Fruit fly (Drosophila melanogaster) whole organism, embryonic: ENCODE results near the gene Mvb12.

ENCODE experiments used
- ATbp ChIP-seq: fragments of 200-800 bp; sonication (Bioruptor generic); optimal IDR thresholded peaks from 2 replicates; lab custom pipeline; 2017; ENCODE audit warnings: missing biosample characterization, mild to moderate bottlenecking, missing genetic modification characterization, missing genetic modification reagents
- CG11247 ChIP-seq: fragments of 200-800 bp; sonication (Bioruptor generic); IDR thresholded peaks from 2 replicates; pipeline ENCODE4 v1.3.6; 2022; ENCODE audit warnings: missing biosample characterization, missing genetic modification characterization
- CG12071 ChIP-seq: fragments of 200-800 bp; sonication (Bioruptor generic); optimal IDR thresholded peaks from 3 replicates; lab custom pipeline; 2018; ENCODE audit warnings: missing biosample characterization, mild to moderate bottlenecking, missing genetic modification characterization
- CG12299 ChIP-seq: fragments of 200-800 bp; sonication (Bioruptor generic); optimal IDR thresholded peaks from 2 replicates; lab custom pipeline; 2018; ENCODE audit warnings: missing biosample characterization, mild to moderate bottlenecking, missing genetic modification characterization
- CG13287 ChIP-seq: fragments of 200-800 bp; sonication (Bioruptor generic); IDR thresholded peaks from 2 replicates; pipeline ENCODE4 v1.3.6; 2022; ENCODE audit warnings: missing biosample characterization, missing genetic modification characterization; ENCODE audit not compliant: partially characterized antibody
- CG1529 ChIP-seq: fragments of 200-800 bp; sonication (Bioruptor generic); optimal IDR thresholded peaks from 3 replicates; lab custom pipeline; 2018; ENCODE audit warnings: missing biosample characterization, missing genetic modification characterization
- CG15514 ChIP-seq: fragments of 200-800 bp; sonication (Bioruptor generic); optimal IDR thresholded peaks from 3 replicates; lab custom pipeline; 2017; ENCODE audit warnings: missing biosample characterization, missing genetic modification characterization, mild to moderate bottlenecking, moderate library complexity, missing genetic modification reagents
- CG2120 ChIP-seq: fragments of 200-800 bp; sonication (Bioruptor generic); optimal IDR thresholded peaks from 3 replicates; lab custom pipeline; 2016; ENCODE audit warnings: missing biosample characterization, missing genetic modification characterization
- CG2129 ChIP-seq: fragments of 200-800 bp; sonication (Bioruptor generic); IDR thresholded peaks from 2 replicates; pipeline ENCODE4 v1.3.6; 2022; ENCODE audit warnings: missing biosample characterization, missing genetic modification characterization; ENCODE audit not compliant: partially characterized antibody
- CG2202 ChIP-seq: fragments of 200-800 bp; sonication (Bioruptor generic); optimal IDR thresholded peaks from 2 replicates; lab custom pipeline; 2018; ENCODE audit warnings: missing biosample characterization, mild to moderate bottlenecking, missing genetic modification characterization
- CG32772 ChIP-seq: fragments of 200-800 bp; sonication (Bioruptor generic); IDR thresholded peaks from 2 replicates; pipeline ENCODE4 v1.3.6; 2022; ENCODE audit warnings: missing biosample characterization, missing genetic modification characterization
- CG34376 ChIP-seq: fragments of 200-800 bp; sonication (Bioruptor generic); optimal IDR thresholded peaks from 2 replicates; lab custom pipeline; 2018; ENCODE audit warnings: missing biosample characterization, mild to moderate bottlenecking, missing genetic modification characterization
- CG6654 ChIP-seq: fragments of 200-800 bp; sonication (Bioruptor generic); optimal IDR thresholded peaks from 2 replicates; lab custom pipeline; 2017; ENCODE audit warnings: missing biosample characterization, mild to moderate bottlenecking, missing genetic modification characterization
- CG6765 ChIP-seq: fragments of 200-800 bp; sonication (Bioruptor generic); optimal IDR thresholded peaks from 3 replicates; lab custom pipeline; 2017; ENCODE audit warnings: missing biosample characterization, mild to moderate bottlenecking, missing genetic modification characterization
- CG7745 ChIP-seq: fragments of 200-800 bp; sonication (Bioruptor generic); optimal IDR thresholded peaks from 2 replicates; lab custom pipeline; 2018; ENCODE audit warnings: missing biosample characterization, mild to moderate bottlenecking, missing genetic modification characterization, moderate library complexity
- CG8089 ChIP-seq: fragments of 200-800 bp; sonication (Bioruptor generic); optimal IDR thresholded peaks from 3 replicates; lab custom pipeline; 2016; ENCODE audit warnings: missing biosample characterization, missing genetic modification characterization
- CHES-1-like ChIP-seq: fragments of 200-800 bp; sonication (Bioruptor generic); optimal IDR thresholded peaks from 2 replicates; lab custom pipeline; 2016; ENCODE audit warnings: missing biosample characterization, missing genetic modification characterization
- Camta ChIP-seq: fragments of 200-800 bp; sonication (Bioruptor generic); optimal IDR thresholded peaks from 2 replicates; lab custom pipeline; 2016; ENCODE audit warnings: missing biosample characterization, missing genetic modification characterization
- E2f2 ChIP-seq: fragments of 200-800 bp; sonication (Bioruptor generic); IDR thresholded peaks from 2 replicates; pipeline ENCODE4 v1.3.6; 2022; ENCODE audit warnings: missing biosample characterization, missing genetic modification characterization
- Fer3 ChIP-seq: fragments of 200-800 bp; sonication (Bioruptor generic); optimal IDR thresholded peaks from 2 replicates; lab custom pipeline; 2018; ENCODE audit warnings: missing biosample characterization, mild to moderate bottlenecking, missing genetic modification characterization, moderate library complexity
- HmgZ ChIP-seq: fragments of 200-800 bp; sonication (Bioruptor generic); optimal IDR thresholded peaks from 2 replicates; lab custom pipeline; 2018; ENCODE audit warnings: missing biosample characterization, mild to moderate bottlenecking, missing genetic modification characterization
- Med ChIP-seq: fragments of 200-800 bp; sonication (Bioruptor generic); peaks from one replicate; lab custom pipeline; 2016; ENCODE audit warnings: missing biosample characterization, missing genetic modification characterization, mild to moderate bottlenecking, inconsistent platforms, moderate library complexity
- Meics ChIP-seq: fragments of 200-800 bp; sonication (Bioruptor generic); optimal IDR thresholded peaks from 2 replicates; lab custom pipeline; 2017; ENCODE audit warnings: missing biosample characterization, mild to moderate bottlenecking, missing genetic modification characterization
- NfI ChIP-seq: fragments of 200-800 bp; sonication (Bioruptor generic); optimal IDR thresholded peaks from 3 replicates; lab custom pipeline; 2018; ENCODE audit warnings: missing biosample characterization, mild to moderate bottlenecking, missing genetic modification characterization, moderate library complexity
- PHDP ChIP-seq: fragments of 200-800 bp; sonication (Bioruptor generic); optimal IDR thresholded peaks from 3 replicates; lab custom pipeline; 2018; ENCODE audit warnings: missing biosample characterization, mild to moderate bottlenecking, missing genetic modification characterization, moderate library complexity
- Poxn ChIP-seq: fragments of 200-800 bp; sonication (Bioruptor generic); IDR thresholded peaks from 2 replicates; pipeline ENCODE4 v1.3.6; 2022; ENCODE audit warnings: missing biosample characterization, missing genetic modification characterization
- Sox100B ChIP-seq: fragments of 200-800 bp; sonication (Bioruptor generic); optimal IDR thresholded peaks from 3 replicates; lab custom pipeline; 2018; ENCODE audit warnings: missing biosample characterization, mild to moderate bottlenecking, missing genetic modification characterization
- Vsx1 ChIP-seq: fragments of 200-800 bp; sonication (Bioruptor generic); optimal IDR thresholded peaks from 2 replicates; lab custom pipeline; 2017; ENCODE audit warnings: missing biosample characterization, mild to moderate bottlenecking, missing genetic modification characterization, missing genetic modification reagents
- cas ChIP-seq: fragments of 200-800 bp; sonication (Bioruptor generic); IDR thresholded peaks from 2 replicates; pipeline ENCODE4 v1.3.6; 2022; ENCODE audit warnings: missing biosample characterization, missing genetic modification characterization
- cato ChIP-seq: fragments of 200-800 bp; sonication (Bioruptor generic); optimal IDR thresholded peaks from 2 replicates; lab custom pipeline; 2016; ENCODE audit warnings: missing biosample characterization, missing genetic modification characterization, borderline replicate concordance
- ci ChIP-seq: fragments of 200-800 bp; sonication (Bioruptor generic); IDR thresholded peaks from 3 replicates; pipeline ENCODE4 v1.3.6; 2022; ENCODE audit warnings: missing biosample characterization, missing genetic modification characterization
- crol ChIP-seq: fragments of 200-800 bp; sonication (Bioruptor generic); IDR thresholded peaks from 2 replicates; pipeline ENCODE4 v1.3.6; 2022; ENCODE audit warnings: missing biosample characterization, missing genetic modification characterization
- dmrt11E ChIP-seq: fragments of 200-800 bp; sonication (Bioruptor generic); optimal IDR thresholded peaks from 3 replicates; lab custom pipeline; 2018; ENCODE audit warnings: missing biosample characterization, mild to moderate bottlenecking, missing genetic modification characterization, moderate library complexity
- fd102C ChIP-seq: fragments of 200-800 bp; sonication (Bioruptor generic); optimal IDR thresholded peaks from 2 replicates; lab custom pipeline; 2018; ENCODE audit warnings: missing biosample characterization, mild to moderate bottlenecking, missing genetic modification characterization, moderate library complexity
- gem ChIP-seq: fragments of 200-800 bp; sonication (Bioruptor generic); optimal IDR thresholded peaks from 2 replicates; lab custom pipeline; 2019; ENCODE audit warnings: missing biosample characterization, mild to moderate bottlenecking, missing genetic modification characterization, moderate library complexity
- gsb-n ChIP-seq: fragments of 200-800 bp; sonication (Bioruptor generic); optimal IDR thresholded peaks from 3 replicates; lab custom pipeline; 2018; ENCODE audit warnings: missing biosample characterization, mild to moderate bottlenecking, missing genetic modification characterization
- hbn ChIP-seq: fragments of 200-800 bp; sonication (Bioruptor generic); IDR thresholded peaks from 2 replicates; pipeline ENCODE4 v1.3.6; 2022; ENCODE audit warnings: missing biosample characterization, missing genetic modification characterization; ENCODE audit not compliant: partially characterized antibody
- klu ChIP-seq: fragments of 200-800 bp; sonication (Bioruptor generic); IDR thresholded peaks from 2 replicates; pipeline ENCODE4 v1.3.6; 2022; ENCODE audit warnings: missing biosample characterization, missing genetic modification characterization
- lab ChIP-seq: fragments of 200-800 bp; sonication (Bioruptor generic); optimal IDR thresholded peaks from 3 replicates; lab custom pipeline; 2017; ENCODE audit warnings: missing biosample characterization, missing genetic modification characterization, mild to moderate bottlenecking, moderate library complexity, missing genetic modification reagents
- schlank ChIP-seq: fragments of 200-800 bp; sonication (Bioruptor generic); optimal IDR thresholded peaks from 2 replicates; lab custom pipeline; 2018; ENCODE audit warnings: missing biosample characterization, mild to moderate bottlenecking, missing genetic modification characterization
- so ChIP-seq: fragments of 200-800 bp; sonication (Bioruptor generic); IDR thresholded peaks from 3 replicates; pipeline ENCODE4 v1.3.6; 2022; ENCODE audit warnings: missing biosample characterization, missing genetic modification characterization
- stwl ChIP-seq: fragments of 200-800 bp; sonication (Bioruptor generic); optimal IDR thresholded peaks from 3 replicates; lab custom pipeline; 2018; ENCODE audit warnings: missing biosample characterization, mild to moderate bottlenecking, missing genetic modification characterization, moderate library complexity
- sug ChIP-seq: fragments of 200-800 bp; optimal IDR thresholded peaks from 2 replicates; lab custom pipeline; 2019; ENCODE audit warnings: missing biosample characterization, mild to moderate bottlenecking, missing genetic modification characterization, moderate library complexity
- tgo ChIP-seq: fragments of 200-800 bp; sonication (Bioruptor generic); IDR thresholded peaks from 3 replicates; pipeline ENCODE4 v1.3.6; 2022; ENCODE audit warnings: missing biosample characterization, missing genetic modification characterization
- trem ChIP-seq: fragments of 200-800 bp; optimal IDR thresholded peaks from 3 replicates; lab custom pipeline; 2019; ENCODE audit warnings: missing biosample characterization, mild to moderate bottlenecking, missing genetic modification characterization, moderate library complexity
- trh ChIP-seq: fragments of 200-800 bp; sonication (Bioruptor generic); optimal IDR thresholded peaks from 2 replicates; lab custom pipeline; 2016; ENCODE audit warnings: missing biosample characterization, missing genetic modification characterization
- tup ChIP-seq: fragments of 200-800 bp; sonication (Bioruptor generic); optimal IDR thresholded peaks from 2 replicates; lab custom pipeline; 2016; ENCODE audit warnings: missing biosample characterization, mild to moderate bottlenecking, missing genetic modification characterization, moderate library complexity
- unc-4 ChIP-seq: fragments of 200-800 bp; sonication (Bioruptor generic); IDR thresholded peaks from 2 replicates; pipeline ENCODE4 v1.3.6; 2022; ENCODE audit warnings: missing biosample characterization, missing genetic modification characterization; ENCODE audit not compliant: partially characterized antibody
- zen ChIP-seq: fragments of 200-800 bp; sonication (Bioruptor generic); optimal IDR thresholded peaks from 3 replicates; lab custom pipeline; 2018; ENCODE audit warnings: missing biosample characterization, mild to moderate bottlenecking, missing genetic modification characterization, moderate library complexity

The Mvb12 gene

dm6 chrX:18083528-18084365, 17.4 kb downstream of the Mvb12 start (continued):
- no peak for TF ChIP-seq stwl (tag; lab: Kevin White, UChicago)
- TF ChIP-seq lab (GFP tag; lab: Kevin White, UChicago), result peak; percentile 73
- no peak for TF ChIP-seq CG7745 (tag; lab: Kevin White, UChicago)
- no peak for TF ChIP-seq Camta (GFP tag; lab: Kevin White, UChicago)
- no peak for TF ChIP-seq hbn
- TF ChIP-seq gsb-n (tag; lab: Kevin White, UChicago), result no peak
- peak; percentile 25 for TF ChIP-seq CG12071
- TF ChIP-seq PHDP (tag; lab: Kevin White, UChicago), result peak; percentile 29
- no peak for TF ChIP-seq dmrt11E
- no peak for TF ChIP-seq unc-4 (GFP tag; lab: Robert Waterston, UW)
- no peak for TF ChIP-seq crol
- no peak for TF ChIP-seq klu
- TF ChIP-seq HmgZ (tag; lab: Kevin White, UChicago), result no peak
- no peak for TF ChIP-seq CG6654 (GFP tag; lab: Kevin White, UChicago)
- TF ChIP-seq zen (tag; lab: Kevin White, UChicago), result no peak
- no peak for TF ChIP-seq cato (GFP tag; lab: Kevin White, UChicago)
- TF ChIP-seq fd102C (GFP tag; lab: Kevin White, UChicago), result no peak
- TF ChIP-seq tgo (GFP tag; lab: Robert Waterston, UW), result no peak
- no peak for TF ChIP-seq so
- no peak for TF ChIP-seq CG2202 (tag; lab: Kevin White, UChicago)
- TF ChIP-seq sug (tag; lab: Kevin White, UChicago), result peak; percentile 16
- TF ChIP-seq E2f2 (GFP tag; lab: Robert Waterston, UW), result no peak
- TF ChIP-seq ATbp (GFP tag; lab: Kevin White, UChicago), result no peak
- no peak for TF ChIP-seq CG2120 (GFP tag; lab: Kevin White, UChicago)
- no peak for TF ChIP-seq trem (tag; lab: Kevin White, UChicago)
- no peak for TF ChIP-seq CG13287 (GFP tag; lab: Robert Waterston, UW)
- no peak for TF ChIP-seq CG8089 (GFP tag; lab: Kevin White, UChicago)
- no peak for TF ChIP-seq Vsx1 (GFP tag; lab: Kevin White, UChicago)
- no peak for TF ChIP-seq cas (GFP tag; lab: Robert Waterston, UW)
- no peak for TF ChIP-seq Sox100B (GFP tag; lab: Kevin White, UChicago)
- TF ChIP-seq CHES-1-like, result no peak
- TF ChIP-seq, all 482 proteins: peak for 27

- TF ChIP-seq CG2129 (GFP tag; lab: Robert Waterston, UW) (no peak), trh (GFP tag; lab: Kevin White, UChicago) (no peak), CG1529 (GFP tag; lab: Kevin White, UChicago) (no peak), schlank (tag; lab: Kevin White, UChicago) (peak; percentile 28), tup (GFP tag; lab: Kevin White, UChicago) (no peak), Poxn (GFP tag; lab: Robert Waterston, UW) (no peak), CG11247 (GFP tag; lab: Robert Waterston, UW) (no peak), CG34376 (GFP tag; lab: Kevin White, UChicago) (peak; percentile 26), CG6765 (GFP tag; lab: Kevin White, UChicago) (peak; percentile 59), CG12071 (peak; percentile 55), NfI (GFP tag; lab: Kevin White, UChicago) (peak; percentile 7), ci (GFP tag; lab: Robert Waterston, UW) (peak; percentile 53; the same call in 1 of the 3 replicates), Meics (GFP tag; lab: Kevin White, UChicago) (peak; percentile 47), Med (peak; percentile 53), gem (tag; lab: Kevin White, UChicago) (no peak), Fer3 (tag; lab: Kevin White, UChicago) (peak; percentile 36), CG12299 (tag; lab: Kevin White, UChicago) (peak; percentile 67), CG32772 (GFP tag; lab: Robert Waterston, UW) (no peak), CG15514 (GFP tag; lab: Kevin White, UChicago) (peak; percentile 51)
These were observed 18.4 kb downstream of the Mvb12 start for dm6 chrX:18082674-18083073.
